Worm (Caenorhabditis elegans) whole organism, late embryonic: ENCODE results near the gene adt-2.

ENCODE experiments used
- F13H6.1 ChIP-seq: sonication (generic microtip); optimal IDR thresholded peaks from 2 replicates; lab custom pipeline; 2016; ENCODE audit warnings: missing genetic modification characterization, missing compliant biosample characterization
- Y22D7AL.16 ChIP-seq: sonication (generic microtip); optimal IDR thresholded peaks from 2 replicates; lab custom pipeline; 2016; ENCODE audit warnings: missing genetic modification characterization, missing compliant biosample characterization
- ahr-1 ChIP-seq: sonication (generic microtip); optimal IDR thresholded peaks from 2 replicates; lab custom pipeline; 2016; ENCODE audit warnings: missing genetic modification characterization, missing compliant biosample characterization
- ceh-18 ChIP-seq: sonication (generic microtip); optimal IDR thresholded peaks from 2 replicates; lab custom pipeline; 2016; ENCODE audit warnings: missing genetic modification characterization, missing compliant biosample characterization
- ceh-24 ChIP-seq: sonication (generic microtip); optimal IDR thresholded peaks from 2 replicates; lab custom pipeline; 2016; ENCODE audit warnings: mild to moderate bottlenecking, missing genetic modification characterization, missing compliant biosample characterization
- ceh-34 ChIP-seq: sonication (generic microtip); optimal IDR thresholded peaks from 2 replicates; lab custom pipeline; 2016; ENCODE audit warnings: mild to moderate bottlenecking, missing genetic modification characterization, missing compliant biosample characterization
- ceh-45 ChIP-seq: fragments of 200-800 bp; sonication (Bioruptor generic); IDR thresholded peaks from 2 replicates; pipeline ENCODE4 v1.3.6; 2022; ENCODE audit warnings: missing genetic modification reagents, missing genetic modification characterization, missing compliant biosample characterization
- ceh-48 ChIP-seq: sonication (generic microtip); optimal IDR thresholded peaks from 2 replicates; lab custom pipeline; 2016; ENCODE audit warnings: missing genetic modification characterization, inconsistent platforms, missing compliant biosample characterization
- dmd-4 ChIP-seq: sonication (generic microtip); optimal IDR thresholded peaks from 2 replicates; lab custom pipeline; 2016; ENCODE audit warnings: borderline replicate concordance, missing genetic modification characterization, missing compliant biosample characterization
- elt-2 ChIP-seq: sonication (generic microtip); optimal IDR thresholded peaks from 2 replicates; lab custom pipeline; 2016; ENCODE audit warnings: missing genetic modification reagents, missing genetic modification characterization, missing compliant biosample characterization
- eyg-1 ChIP-seq: sonication (generic microtip); optimal IDR thresholded peaks from 2 replicates; lab custom pipeline; 2016; ENCODE audit warnings: missing genotype, missing genetic modification characterization, missing compliant biosample characterization
- hlh-13 ChIP-seq: fragments of 200-800 bp; sonication (Bioruptor generic); optimal IDR thresholded peaks from 2 replicates; lab custom pipeline; 2018; ENCODE audit warnings: mild to moderate bottlenecking, missing genetic modification characterization, missing compliant biosample characterization
- hlh-30 ChIP-seq: sonication (generic microtip); optimal IDR thresholded peaks from 2 replicates; lab custom pipeline; 2017; ENCODE audit warnings: antibody characterized with exemption, missing genetic modification characterization, missing compliant biosample characterization; ENCODE audit not compliant: insufficient read depth
- hlh-6 ChIP-seq: sonication (generic microtip); optimal IDR thresholded peaks from 2 replicates; lab custom pipeline; 2016; ENCODE audit warnings: missing genotype, missing genetic modification characterization, missing compliant biosample characterization
- hlh-8 ChIP-seq: sonication (generic microtip); optimal IDR thresholded peaks from 2 replicates; lab custom pipeline; 2016; ENCODE audit warnings: missing genotype, missing genetic modification characterization, missing compliant biosample characterization
- lim-6 ChIP-seq: sonication (generic microtip); optimal IDR thresholded peaks from 2 replicates; lab custom pipeline; 2016; ENCODE audit warnings: missing genetic modification characterization, missing compliant biosample characterization
- lin-11 ChIP-seq: fragments of 200-800 bp; sonication (Bioruptor generic); optimal IDR thresholded peaks from 2 replicates; lab custom pipeline; 2018; ENCODE audit warnings: mild to moderate bottlenecking, missing genetic modification characterization, missing compliant biosample characterization
- nfya-1 ChIP-seq: sonication (generic microtip); optimal IDR thresholded peaks from 2 replicates; lab custom pipeline; 2017; ENCODE audit warnings: missing genetic modification characterization, mild to moderate bottlenecking, missing compliant biosample characterization, antibody characterized with exemption, moderate library complexity
- nhr-11 ChIP-seq: fragments of 150-350 bp; optimal IDR thresholded peaks from 2 replicates; lab custom pipeline; 2014; ENCODE audit warnings: missing biosample characterization, missing genetic modification characterization
- pag-3 ChIP-seq: sonication (generic microtip); optimal IDR thresholded peaks from 2 replicates; lab custom pipeline; 2016; ENCODE audit warnings: missing compliant biosample characterization, missing genetic modification characterization, borderline replicate concordance
- pha-2 ChIP-seq: sonication (generic microtip); optimal IDR thresholded peaks from 2 replicates; lab custom pipeline; 2017; ENCODE audit warnings: mild to moderate bottlenecking, missing genetic modification characterization, missing compliant biosample characterization
- pha-4 ChIP-seq: fragments of 150-350 bp; optimal IDR thresholded peaks from 2 replicates; lab custom pipeline; 2018; ENCODE audit warnings: missing biosample characterization, missing genetic modification reagents, missing genetic modification characterization
- pros-1 ChIP-seq: fragments of 150-350 bp; optimal IDR thresholded peaks from 2 replicates; lab custom pipeline; 2014; ENCODE audit warnings: missing biosample characterization, missing genetic modification reagents, missing genetic modification characterization
- ref-2 ChIP-seq: sonication (generic microtip); optimal IDR thresholded peaks from 2 replicates; lab custom pipeline; 2016; ENCODE audit warnings: missing genetic modification characterization, missing compliant biosample characterization
- rnt-1 ChIP-seq: sonication (generic microtip); optimal IDR thresholded peaks from 2 replicates; lab custom pipeline; 2016; ENCODE audit warnings: missing genetic modification characterization, missing compliant biosample characterization
- sox-2 ChIP-seq: fragments of 200-800 bp; sonication (Bioruptor generic); IDR thresholded peaks from 2 replicates; pipeline ENCODE4 v1.3.6; 2022; ENCODE audit warnings: missing genetic modification reagents, missing genetic modification characterization, missing compliant biosample characterization
- tbx-2 ChIP-seq: sonication (generic microtip); optimal IDR thresholded peaks from 2 replicates; lab custom pipeline; 2016; ENCODE audit warnings: missing genetic modification characterization, missing compliant biosample characterization
- tbx-7 ChIP-seq: sonication (generic microtip); optimal IDR thresholded peaks from 2 replicates; lab custom pipeline; 2016; ENCODE audit warnings: missing genotype, missing genetic modification characterization, missing compliant biosample characterization
- ttx-3 ChIP-seq: sonication (generic microtip); optimal IDR thresholded peaks from 2 replicates; lab custom pipeline; 2016; ENCODE audit warnings: missing genetic modification reagents, missing genetic modification characterization, missing compliant biosample characterization
- unc-3 ChIP-seq, 2 experiments: fragments of 200-800 bp in 1 of 2; sonication (Bioruptor generic) in 1 of 2; sonication (generic microtip) in 1 of 2; conservative IDR thresholded peaks in 1 of 2; optimal IDR thresholded peaks in 1 of 2; 2 replicates each; pipeline versions ENCODE4 v1.3.6 to Lab custom; 2016 to 2022; ENCODE audit warnings: missing compliant biosample characterization in 2 of 2, missing genetic modification characterization in 2 of 2, missing genetic modification reagents in 1 of 2
- unc-55 ChIP-seq: sonication (generic microtip); optimal IDR thresholded peaks from 2 replicates; lab custom pipeline; 2017; ENCODE audit warnings: missing biosample characterization, missing genetic modification reagents, missing genetic modification characterization
- unc-86 ChIP-seq: sonication (generic microtip); optimal IDR thresholded peaks from 2 replicates; lab custom pipeline; 2016; ENCODE audit warnings: missing genetic modification characterization, missing compliant biosample characterization

Gene adt-2

DNA sequence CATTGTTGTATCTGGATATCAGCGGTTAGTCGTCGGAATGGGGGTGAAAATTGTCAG is 12.6 kb upstream of the adt-2 start, which contains the start of the genes unc-98 and F08C6.18:
Gene unc-98 (minus strand): TSS at position 48 of the 57 bp plus-strand sequence.
Gene F08C6.18 (minus strand): TSS at position 57 of the 57 bp plus-strand sequence.
- TF ChIP-seq lim-6 (tag; lab: Kevin White, UChicago) = no peak
- TF ChIP-seq dmd-4 = no peak
- TF ChIP-seq hlh-13 (GFP tag; lab: Kevin White, UChicago) = peak; percentile 10

DNA sequence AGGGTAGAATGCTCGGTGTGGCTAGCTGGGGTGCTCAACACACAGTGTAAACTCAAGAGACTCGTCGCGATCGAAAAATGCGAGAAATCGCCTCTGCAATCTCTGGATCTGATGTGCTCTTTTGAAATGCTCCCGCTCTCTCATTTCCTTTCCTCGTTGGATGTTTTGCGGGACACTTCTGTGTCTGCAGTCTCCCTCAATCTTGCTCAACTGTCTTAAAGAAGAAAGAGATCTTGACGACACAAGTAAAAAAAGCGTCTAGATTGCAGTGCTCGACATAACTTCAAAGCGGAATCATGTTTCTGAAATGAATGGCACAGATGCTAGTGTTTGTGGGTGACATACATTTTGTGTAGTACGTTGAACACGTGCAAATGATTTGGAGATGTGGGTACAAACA is 12.4 kb upstream of the adt-2 start:
- peak; percentile 66 for TF ChIP-seq rnt-1 (tag; lab: Kevin White, UChicago)
- peak; percentile 71 for TF ChIP-seq ceh-18
- TF ChIP-seq unc-55 (GFP tag; lab: Kevin White, UChicago) = peak; percentile 9
- no peak for TF ChIP-seq unc-3 (GFP tag; conservative IDR thresholded peaks at IDR 0.05; lab: Robert Waterston, UW)
- TF ChIP-seq unc-3 (tag; optimal IDR thresholded peaks at IDR 0.05; lab: Kevin White, UChicago) = no peak
- TF ChIP-seq, all 69 proteins: peak for 3

DNA sequence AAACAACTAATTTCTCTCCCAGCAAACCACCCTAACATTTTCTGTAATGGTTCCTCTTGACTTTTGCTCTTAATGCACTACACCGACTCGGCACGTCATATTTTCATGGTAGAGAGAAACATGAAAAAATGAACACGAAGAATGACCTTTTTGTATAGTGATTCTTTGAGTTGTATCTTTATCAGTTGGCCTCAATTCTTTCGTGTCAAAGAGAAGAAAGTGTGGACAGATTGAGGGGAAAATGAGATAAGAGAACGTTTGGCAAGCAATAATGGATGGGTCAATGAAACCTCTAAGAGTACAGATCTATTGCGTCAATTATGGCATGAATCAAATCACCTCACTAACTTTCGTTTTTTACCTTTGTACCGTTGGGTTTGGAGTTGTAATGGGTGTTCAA is 10.1 kb upstream of the adt-2 start:
- TF ChIP-seq elt-2 (tag; lab: Kevin White, UChicago) = peak; percentile 77
- no peak for TF ChIP-seq rnt-1 (tag; lab: Kevin White, UChicago)

DNA sequence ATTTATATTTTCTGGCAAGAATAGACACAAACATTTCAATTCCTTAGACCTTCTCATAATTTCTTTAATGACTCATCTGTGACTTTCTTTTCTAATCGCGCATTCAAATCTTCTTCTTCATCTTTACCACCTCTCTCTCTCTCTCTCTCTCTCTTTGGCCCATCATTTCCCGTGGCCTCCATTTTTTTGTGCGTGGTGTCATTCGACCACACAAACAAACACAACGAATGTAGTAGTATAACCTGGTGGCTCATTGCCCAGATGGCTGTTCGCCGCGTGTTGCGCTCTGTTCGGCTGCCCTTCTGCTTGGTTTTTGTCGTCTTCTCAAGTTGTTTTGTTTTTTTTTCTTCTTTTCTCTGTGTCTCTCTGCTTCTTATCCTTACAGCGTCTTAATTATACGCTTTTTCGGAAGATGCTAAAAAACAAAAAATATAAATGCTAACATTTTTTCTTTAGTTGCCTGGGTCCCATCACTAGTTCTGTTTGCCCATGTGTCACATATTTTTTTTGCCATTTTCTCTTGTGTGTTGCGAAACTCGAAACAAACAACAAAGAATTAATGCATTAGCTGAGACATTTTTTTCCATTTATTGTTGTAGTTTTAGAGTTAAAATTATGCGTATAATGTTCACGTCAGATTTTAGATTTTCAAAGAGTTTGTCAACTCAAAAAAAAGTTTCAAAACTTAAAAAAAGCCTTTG is 8.4 kb upstream of the adt-2 start:
- TF ChIP-seq pag-3 (tag; lab: Kevin White, UChicago) (no peak), ttx-3 (tag; lab: Kevin White, UChicago) (no peak), elt-2 (tag; lab: Kevin White, UChicago) (peak; percentile 11), lim-6 (tag; lab: Kevin White, UChicago) (no peak), tbx-7 (no peak), nfya-1 (tag; lab: Kevin White, UChicago) (peak; percentile 4), tbx-2 (tag; lab: Kevin White, UChicago) (peak; percentile 21), ceh-34 (tag; lab: Kevin White, UChicago) (no peak)

DNA sequence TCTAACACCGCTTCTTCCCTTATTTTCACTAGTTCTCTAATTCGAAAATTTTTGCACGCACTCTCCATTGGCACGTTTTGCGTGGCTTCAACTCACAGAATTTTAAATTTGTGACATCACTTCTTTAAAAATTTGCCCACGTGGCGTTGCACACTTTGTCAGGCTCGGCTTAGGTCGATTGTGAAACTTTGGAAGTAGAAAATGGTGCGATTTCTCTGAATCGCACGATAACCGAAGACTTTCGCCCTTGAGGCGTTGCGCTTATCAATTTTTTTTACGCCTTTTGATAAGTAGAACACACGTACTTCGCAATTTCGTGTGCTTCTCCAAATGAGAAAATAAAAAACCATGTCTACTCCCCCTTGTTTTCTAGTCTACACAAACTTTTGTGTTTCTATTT is 7.7 kb upstream of the adt-2 start:
- TF ChIP-seq sox-2 (GFP tag; lab: Robert Waterston, UW) (no peak), tbx-7 (no peak), ceh-18 (no peak), eyg-1 (no peak), pha-2 (no peak), unc-86 (tag; lab: Kevin White, UChicago) (no peak), hlh-30 (tag; lab: Kevin White, UChicago) (no peak), elt-2 (tag; lab: Kevin White, UChicago) (peak; percentile 5), pha-4 (tag; lab: Kevin White, UChicago) (no peak)

DNA sequence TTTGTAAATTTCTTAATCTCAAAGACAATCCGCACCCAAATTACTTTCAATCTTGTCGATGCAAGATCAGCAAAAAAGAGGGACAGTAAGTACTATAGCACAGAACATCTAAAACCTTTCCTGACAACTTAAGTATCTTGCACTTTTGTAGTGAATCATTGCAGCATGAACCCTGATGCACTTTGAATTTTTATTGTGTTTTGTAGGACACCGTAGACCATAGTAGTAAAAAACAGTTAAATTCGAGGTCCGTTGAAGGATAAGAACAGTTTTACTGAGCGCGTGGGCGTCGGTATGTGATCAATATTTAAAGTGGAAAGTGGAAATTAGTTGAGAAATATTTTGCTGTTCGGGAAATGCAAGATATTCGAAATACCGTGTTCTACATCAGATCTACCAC is 3.8 kb upstream of the adt-2 start:
- no peak for TF ChIP-seq elt-2 (tag; lab: Kevin White, UChicago)
- TF ChIP-seq lin-11 (tag; lab: Kevin White, UChicago) = no peak
- no peak for TF ChIP-seq Y22D7AL.16
- no peak for TF ChIP-seq F13H6.1 (tag; lab: Kevin White, UChicago)
- no peak for TF ChIP-seq hlh-8 (tag; lab: Kevin White, UChicago)
- TF ChIP-seq dmd-4 = no peak
- TF ChIP-seq ceh-48 = no peak
- no peak for TF ChIP-seq ref-2
- TF ChIP-seq nhr-11 (tag; lab: Kevin White, UChicago) = no peak
- TF ChIP-seq ceh-45 (GFP tag; lab: Robert Waterston, UW) = no peak
- TF ChIP-seq pag-3 (tag; lab: Kevin White, UChicago) = no peak
- no peak for TF ChIP-seq ahr-1 (tag; lab: Kevin White, UChicago)
- no peak for TF ChIP-seq ceh-24 (tag; lab: Kevin White, UChicago)
- no peak for TF ChIP-seq lim-6 (tag; lab: Kevin White, UChicago)
- no peak for TF ChIP-seq pha-2
- no peak for TF ChIP-seq hlh-6 (tag; lab: Kevin White, UChicago)
- no peak for TF ChIP-seq pros-1 (tag; lab: Kevin White, UChicago)
- TF ChIP-seq rnt-1 (tag; lab: Kevin White, UChicago) = no peak
